Fruit fly (Drosophila melanogaster) Kc167 (cell line): ENCODE data around the gene CG12983.

ENCODE experiments used
- Myc ChIP-seq: fragments of >200 bp; optimal IDR thresholded peaks from 2 replicates; lab custom pipeline; 2017; ENCODE audit warnings: missing external identifiers
- Sin3A ChIP-seq: fragments of >200 bp; optimal IDR thresholded peaks from 2 replicates; lab custom pipeline; 2018; ENCODE audit warnings: missing external identifiers
- h ChIP-seq: fragments of >200 bp; optimal IDR thresholded peaks from 3 replicates; lab custom pipeline; 2018; ENCODE audit warnings: missing external identifiers
- insv ChIP-seq: fragments of >200 bp; optimal IDR thresholded peaks from 3 replicates; lab custom pipeline; 2018; ENCODE audit warnings: missing external identifiers
- psq ChIP-seq: fragments of >200 bp; optimal IDR thresholded peaks from 2 replicates; lab custom pipeline; 2017; ENCODE audit warnings: missing external identifiers
- ttk ChIP-seq: sonication (Bioruptor generic); optimal IDR thresholded peaks from 2 replicates; lab custom pipeline; 2017; ENCODE audit warnings: missing external identifiers

CG12983 gene

dm6 chr3L:20949371-20950135 lies 17.0 kb downstream of the CG12983 start, which contains the start of gene fng:
fng (minus strand) TSS chr3L:20949512.
- TF ChIP-seq insv (lab: Kevin White, UChicago): no peak
- no peak for TF ChIP-seq Myc (lab: Kevin White, UChicago)
- no peak for TF ChIP-seq psq (lab: Kevin White, UChicago)
- TF ChIP-seq Sin3A: no peak
- no peak for TF ChIP-seq h (lab: Kevin White, UChicago)
- no peak for TF ChIP-seq ttk

DNA sequence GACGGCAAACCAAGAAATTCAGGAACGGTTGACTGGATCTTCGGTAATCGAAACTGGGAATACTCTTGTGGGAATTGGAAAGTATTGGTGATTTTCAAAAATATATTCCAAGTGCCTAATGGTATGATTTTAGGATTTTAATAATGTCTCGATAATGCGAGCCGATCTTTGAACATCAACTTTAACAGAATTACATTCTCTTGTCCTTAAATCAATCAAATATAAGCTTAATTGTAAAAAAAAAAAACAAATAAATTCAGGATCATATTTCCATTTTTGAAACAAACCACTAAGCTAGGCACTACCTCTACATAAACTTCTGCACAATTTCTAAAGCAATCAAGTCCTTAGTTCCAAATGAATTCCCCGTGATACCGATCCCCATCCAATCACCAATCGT lies 18.2 kb downstream of the CG12983 start:
- TF ChIP-seq insv (lab: Kevin White, UChicago) (no peak), ttk (no peak), h (lab: Kevin White, UChicago) (no peak), Sin3A (no peak), psq (lab: Kevin White, UChicago) (no peak), Myc (lab: Kevin White, UChicago) (no peak)

dm6 chr3L:20946944-20947343 lies 19.6 kb downstream of the CG12983 start:
- TF ChIP-seq psq (lab: Kevin White, UChicago): no peak
- TF ChIP-seq Sin3A: no peak
- no peak for TF ChIP-seq ttk
- no peak for TF ChIP-seq Myc (lab: Kevin White, UChicago)
- TF ChIP-seq h (lab: Kevin White, UChicago): no peak
- TF ChIP-seq insv (lab: Kevin White, UChicago): no peak

dm6 chr3L:20946054-20946453 lies 20.5 kb downstream of the CG12983 start:
- no peak for TF ChIP-seq h (lab: Kevin White, UChicago)
- no peak for TF ChIP-seq Sin3A
- TF ChIP-seq Myc (lab: Kevin White, UChicago): no peak
- TF ChIP-seq ttk: no peak
- TF ChIP-seq insv (lab: Kevin White, UChicago): no peak
- TF ChIP-seq psq (lab: Kevin White, UChicago): no peak

- TF ChIP-seq ttk (no peak), Myc (lab: Kevin White, UChicago) (no peak), h (lab: Kevin White, UChicago) (no peak), insv (lab: Kevin White, UChicago) (no peak), psq (lab: Kevin White, UChicago) (no peak), Sin3A (no peak)
Measured at dm6 chr3L:20944180-20944579, 22.4 kb downstream of the CG12983 start.

- TF ChIP-seq psq (lab: Kevin White, UChicago) (no peak), h (lab: Kevin White, UChicago) (no peak), ttk (no peak), Sin3A (no peak), Myc (lab: Kevin White, UChicago) (no peak), insv (lab: Kevin White, UChicago) (no peak)
Measured at dm6 chr3L:20942076-20942475, 24.5 kb downstream of the CG12983 start.

dm6 chr3L:20933706-20934105 lies 32.9 kb downstream of the CG12983 start:
- TF ChIP-seq insv (lab: Kevin White, UChicago): no peak
- TF ChIP-seq h (lab: Kevin White, UChicago): no peak
- TF ChIP-seq ttk: no peak
- no peak for TF ChIP-seq Myc (lab: Kevin White, UChicago)
- TF ChIP-seq psq (lab: Kevin White, UChicago): no peak
- no peak for TF ChIP-seq Sin3A

DNA sequence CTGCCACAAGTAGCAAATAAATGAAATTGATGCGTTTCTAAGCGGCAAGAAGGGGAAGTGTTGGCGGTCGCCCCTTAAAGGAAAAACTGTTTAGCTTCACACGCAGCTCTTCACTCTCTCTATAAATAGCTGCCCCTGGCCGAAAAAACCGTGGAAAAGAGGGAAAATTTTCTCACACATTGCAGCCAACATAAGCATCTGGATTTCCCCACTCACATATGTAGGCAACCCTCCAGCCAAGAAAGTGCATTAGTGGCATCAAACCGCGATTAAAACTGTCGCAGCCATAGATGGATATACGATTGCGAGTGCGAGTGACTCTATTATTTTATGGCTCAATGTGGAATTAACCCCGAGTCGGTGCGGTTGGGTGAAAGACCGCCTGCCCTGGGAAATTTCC lies 34.0 kb downstream of the CG12983 start:
- TF ChIP-seq ttk: no peak
- TF ChIP-seq psq (lab: Kevin White, UChicago): no peak
- TF ChIP-seq Myc (lab: Kevin White, UChicago): no peak
- TF ChIP-seq Sin3A: no peak
- TF ChIP-seq insv (lab: Kevin White, UChicago): no peak
- no peak for TF ChIP-seq h (lab: Kevin White, UChicago)

DNA sequence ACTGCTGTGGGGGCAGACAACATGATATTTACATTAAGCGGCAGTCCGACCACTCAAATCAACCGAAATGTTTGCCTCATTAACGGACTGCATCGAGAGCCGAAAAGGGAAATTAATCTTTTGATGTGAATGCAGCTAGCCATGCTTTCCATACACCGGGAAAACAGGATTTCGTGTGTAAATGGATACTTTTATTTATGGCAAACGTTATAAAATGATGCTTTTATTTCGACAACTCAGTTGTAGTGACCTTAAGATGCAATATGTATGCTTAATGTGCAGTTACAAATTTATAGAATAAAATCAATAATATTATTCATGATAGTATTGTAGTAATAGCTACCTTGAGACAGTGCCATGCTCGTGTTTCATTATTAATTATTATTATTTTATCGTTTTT lies 35.1 kb downstream of the CG12983 start:
- TF ChIP-seq Myc (lab: Kevin White, UChicago) (no peak), psq (lab: Kevin White, UChicago) (no peak), insv (lab: Kevin White, UChicago) (no peak), h (lab: Kevin White, UChicago) (no peak), ttk (no peak), Sin3A (no peak)

- TF ChIP-seq Sin3A (no peak), h (lab: Kevin White, UChicago) (no peak), ttk (no peak), insv (lab: Kevin White, UChicago) (no peak), Myc (lab: Kevin White, UChicago) (no peak), psq (lab: Kevin White, UChicago) (no peak)
Measured at dm6 chr3L:20930059-20930785, 36.3 kb downstream of the CG12983 start.

- TF ChIP-seq Sin3A (no peak), insv (lab: Kevin White, UChicago) (no peak), Myc (lab: Kevin White, UChicago) (no peak), h (lab: Kevin White, UChicago) (no peak)
Measured at dm6 chr3L:20929418-20929817, 37.1 kb downstream of the CG12983 start.

- TF ChIP-seq Sin3A: no peak
- no peak for TF ChIP-seq h (lab: Kevin White, UChicago)
- no peak for TF ChIP-seq insv (lab: Kevin White, UChicago)
- no peak for TF ChIP-seq Myc (lab: Kevin White, UChicago)
- no peak for TF ChIP-seq psq (lab: Kevin White, UChicago)
- no peak for TF ChIP-seq ttk
Measured at dm6 chr3L:20927526-20927925, 39.0 kb downstream of the CG12983 start, which contains the start of gene CG10589. CG10589 (plus strand) TSS chr3L:20927826.
